Fruit fly (Drosophila melanogaster): ENCODE results near the gene CG5274.
A peak's percentile ranks its signal among the peaks of the same experiment; 100 is the strongest.

The CG5274 gene

DNA sequence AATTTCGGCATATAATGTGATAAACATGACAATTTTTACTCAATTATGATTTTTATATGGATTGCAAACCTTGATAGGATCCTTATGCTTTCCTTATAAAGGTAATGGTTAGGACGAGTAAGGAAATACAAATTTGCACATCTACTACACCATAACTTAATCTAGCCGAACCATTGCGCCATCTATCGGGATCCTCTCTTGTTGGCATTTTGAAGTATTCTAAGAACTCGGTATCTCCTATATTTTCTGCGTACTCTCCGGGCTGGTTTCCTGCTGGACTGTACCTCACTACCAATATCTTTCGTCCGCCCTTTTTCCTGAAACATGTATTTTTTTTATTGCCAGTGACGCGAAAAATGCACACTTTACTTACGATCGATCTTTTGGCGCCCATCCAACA, 37.2 kb upstream of the CG5274 start, which contains the start of gene atk:
atk (minus strand) TSS at position 186 of the 400 bp plus-strand sequence.
- TF ChIP-seq CG10348 (GFP tag; IDR thresholded peaks at IDR 0.05) (no peak), CG34367 (tag; optimal IDR thresholded peaks at IDR 0.05) (no peak), Snoo (tag; optimal IDR thresholded peaks at IDR 0.05) (no peak), EcR (GFP tag; optimal IDR thresholded peaks at IDR 0.05) (no peak), CG9948 (tag; optimal IDR thresholded peaks at IDR 0.05) (no peak), D1 (tag; optimal IDR thresholded peaks at IDR 0.05) (no peak), CG14655 (GFP tag; optimal IDR thresholded peaks at IDR 0.05) (no peak), CG32121 (GFP tag; IDR thresholded peaks at IDR 0.05) (no peak), Pif1A (GFP tag; optimal IDR thresholded peaks at IDR 0.05) (no peak), Ets98B (GFP tag; IDR thresholded peaks at IDR 0.05) (no peak), CG8301 (tag; optimal IDR thresholded peaks at IDR 0.05) (no peak), fd96Ca (GFP tag; IDR thresholded peaks at IDR 0.05) (no peak), CG13204 (GFP tag; optimal IDR thresholded peaks at IDR 0.05) (no peak), CG12605 (GFP tag; IDR thresholded peaks at IDR 0.05) (no peak), CG4496 (GFP tag; IDR thresholded peaks at IDR 0.05) (no peak), CG17806 (tag; optimal IDR thresholded peaks at IDR 0.05) (no peak), gl (tag; optimal IDR thresholded peaks at IDR 0.05) (no peak), rn (GFP tag; IDR thresholded peaks at IDR 0.05) (no peak), CG15710 (tag; optimal IDR thresholded peaks at IDR 0.05) (no peak), CG8159 (tag; optimal IDR thresholded peaks at IDR 0.05) (no peak)

DNA sequence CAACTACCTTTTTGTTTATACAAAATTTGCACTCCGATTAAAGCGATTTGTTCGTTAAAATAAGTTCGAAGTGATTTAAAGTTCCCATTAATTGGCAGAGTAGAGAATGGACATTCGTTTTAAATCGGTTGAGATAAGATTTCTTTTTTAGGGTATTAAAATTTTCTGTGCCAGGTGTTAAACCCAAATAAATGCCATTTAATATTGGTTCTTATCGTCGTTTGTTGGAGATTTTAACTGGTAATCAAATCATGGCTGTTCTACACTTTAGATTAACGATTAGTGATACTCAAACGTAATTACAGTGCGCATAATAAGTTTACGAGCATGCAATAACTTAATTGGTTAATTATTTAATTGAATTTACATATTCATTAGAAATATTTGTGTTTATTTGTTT, 34.9 kb upstream of the CG5274 start:
- no peak for TF ChIP-seq CG13204 (GFP tag; optimal IDR thresholded peaks at IDR 0.05)
- TF ChIP-seq Pif1B (GFP tag; optimal IDR thresholded peaks at IDR 0.05): no peak
- no peak for TF ChIP-seq Pif1A (GFP tag; optimal IDR thresholded peaks at IDR 0.05)
- no peak for TF ChIP-seq CG14655 (GFP tag; optimal IDR thresholded peaks at IDR 0.05)
- TF ChIP-seq CG8159 (tag; optimal IDR thresholded peaks at IDR 0.05): no peak
- no peak for TF ChIP-seq CG17806 (tag; optimal IDR thresholded peaks at IDR 0.05)
- no peak for TF ChIP-seq rn (GFP tag; IDR thresholded peaks at IDR 0.05)
- no peak for TF ChIP-seq CG9948 (tag; optimal IDR thresholded peaks at IDR 0.05)
- TF ChIP-seq CG15710 (tag; optimal IDR thresholded peaks at IDR 0.05): no peak

DNA sequence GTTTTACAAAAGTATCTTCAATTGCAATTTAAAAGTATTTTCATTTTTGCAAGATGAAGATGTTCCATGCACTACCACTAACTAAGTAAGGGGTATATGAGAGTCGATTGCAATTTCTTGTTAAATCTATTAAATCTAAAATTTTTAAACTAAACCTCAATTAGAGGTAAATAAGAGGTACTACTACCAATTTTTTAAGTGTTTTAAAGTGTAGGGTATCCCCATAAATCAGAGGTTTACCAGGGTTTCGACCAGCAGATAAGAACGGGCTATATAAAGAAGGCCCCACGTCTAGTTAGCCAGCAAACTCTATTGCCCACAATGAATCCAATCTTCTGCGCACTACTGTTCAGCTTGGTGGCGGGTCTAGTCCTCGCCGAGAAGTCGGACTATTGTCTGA, 32.9 kb upstream of the CG5274 start, which contains the start of gene mag:
mag (plus strand) TSS at position 301 of the 400 bp plus-strand sequence.
- no peak for TF ChIP-seq fd96Ca (GFP tag; IDR thresholded peaks at IDR 0.05)
- TF ChIP-seq CG12605 (GFP tag; IDR thresholded peaks at IDR 0.05): no peak
- TF ChIP-seq CG4496 (GFP tag; IDR thresholded peaks at IDR 0.05): no peak
- no peak for TF ChIP-seq Pif1B (GFP tag; optimal IDR thresholded peaks at IDR 0.05)
- no peak for TF ChIP-seq Snoo (tag; optimal IDR thresholded peaks at IDR 0.05)
- no peak for TF ChIP-seq CG14655 (GFP tag; optimal IDR thresholded peaks at IDR 0.05)
- no peak for TF ChIP-seq D1 (tag; optimal IDR thresholded peaks at IDR 0.05)
- no peak for TF ChIP-seq CG9948 (tag; optimal IDR thresholded peaks at IDR 0.05)
- no peak for TF ChIP-seq CG13204 (GFP tag; optimal IDR thresholded peaks at IDR 0.05)
- TF ChIP-seq CG8159 (tag; optimal IDR thresholded peaks at IDR 0.05): no peak
- TF ChIP-seq gl (tag; optimal IDR thresholded peaks at IDR 0.05): no peak
- TF ChIP-seq CG10348 (GFP tag; IDR thresholded peaks at IDR 0.05): no peak
- TF ChIP-seq CG34367 (tag; optimal IDR thresholded peaks at IDR 0.05): no peak
- TF ChIP-seq Ets98B (GFP tag; IDR thresholded peaks at IDR 0.05): no peak
- no peak for TF ChIP-seq rn (GFP tag; IDR thresholded peaks at IDR 0.05)
- TF ChIP-seq CG17806 (tag; optimal IDR thresholded peaks at IDR 0.05): no peak
- no peak for TF ChIP-seq Pif1A (GFP tag; optimal IDR thresholded peaks at IDR 0.05)
- TF ChIP-seq EcR (GFP tag; optimal IDR thresholded peaks at IDR 0.05): no peak
- TF ChIP-seq CG32121 (GFP tag; IDR thresholded peaks at IDR 0.05): no peak

DNA sequence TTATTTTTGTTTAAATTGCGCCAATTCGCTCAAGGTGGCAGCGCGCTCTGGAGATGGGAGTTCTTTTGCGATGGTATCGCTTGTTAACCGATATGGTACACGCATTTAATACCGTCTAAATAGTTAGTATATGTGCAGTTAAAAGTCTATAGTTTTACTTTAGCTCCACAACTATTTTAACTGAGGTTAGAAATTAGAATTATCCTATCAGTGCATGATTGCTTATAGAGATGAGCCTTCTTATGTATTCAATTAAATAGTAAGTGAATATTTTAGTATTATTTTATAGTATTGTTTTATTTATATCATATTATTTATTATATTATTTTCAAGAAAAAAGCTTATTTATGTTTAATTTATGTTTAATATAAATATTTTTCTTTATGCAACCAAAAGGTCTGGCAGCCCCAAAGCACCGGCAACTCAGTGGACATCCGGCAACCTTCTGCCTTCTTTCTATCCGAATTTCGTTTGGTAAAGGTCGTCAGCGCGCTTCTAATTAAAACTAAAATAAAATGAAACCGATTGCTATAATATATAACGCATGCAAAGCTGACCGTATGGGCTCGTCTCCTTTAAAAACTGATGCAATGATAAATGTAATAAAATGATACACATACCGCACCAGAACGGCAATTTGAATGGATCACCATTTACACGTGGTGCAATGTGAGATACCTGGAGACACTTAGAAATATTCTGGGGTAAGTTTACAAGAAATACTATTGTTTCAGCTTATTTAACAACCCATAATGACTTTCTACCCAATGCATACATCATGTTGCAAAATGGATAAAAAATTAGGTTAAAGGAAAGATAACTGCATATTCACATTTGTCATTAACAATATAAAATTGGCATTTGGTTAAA, 25.6 kb upstream of the CG5274 start, which contains the start of gene CG5199:
CG5199 (minus strand) TSS at position 52 of the 870 bp plus-strand sequence.
- TF ChIP-seq Snoo (tag; optimal IDR thresholded peaks at IDR 0.05) (peak; percentile 53), Pif1B (GFP tag; optimal IDR thresholded peaks at IDR 0.05) (peak; percentile 14), CG12605 (GFP tag; IDR thresholded peaks at IDR 0.05) (no peak), Ets98B (GFP tag; IDR thresholded peaks at IDR 0.05) (no peak), CG15710 (tag; optimal IDR thresholded peaks at IDR 0.05) (peak; percentile 59), CG4496 (GFP tag; IDR thresholded peaks at IDR 0.05) (0 out of 3 replicates have a peak, but pooled peaks have one; percentile 35), CG32121 (GFP tag; IDR thresholded peaks at IDR 0.05) (peak; percentile 29; the same call in 1 of the 2 replicates), CG8159 (tag; optimal IDR thresholded peaks at IDR 0.05) (peak; percentile 64), CG9948 (tag; optimal IDR thresholded peaks at IDR 0.05) (peak; percentile 43), CG14655 (GFP tag; optimal IDR thresholded peaks at IDR 0.05) (peak; percentile 47)

DNA sequence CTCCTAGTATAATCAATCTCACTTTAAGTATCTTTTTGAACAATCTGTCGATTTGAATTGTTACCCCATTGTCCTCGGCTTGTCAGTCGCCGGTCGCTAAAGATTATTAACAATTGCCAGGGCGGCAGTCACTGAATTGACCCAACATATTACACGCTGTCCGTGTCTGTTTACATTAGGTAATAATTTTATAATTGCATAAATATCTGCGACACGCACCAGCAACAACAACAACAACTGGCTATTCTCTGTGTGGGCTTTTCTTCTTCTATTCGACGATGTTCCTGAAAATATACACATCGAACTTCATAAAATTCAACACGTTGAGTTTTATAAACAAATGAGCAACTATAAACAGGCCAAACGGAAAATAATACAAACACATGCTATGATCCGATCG, 21.3 kb upstream of the CG5274 start:
- no peak for TF ChIP-seq D1 (tag; optimal IDR thresholded peaks at IDR 0.05)
- TF ChIP-seq CG17806 (tag; optimal IDR thresholded peaks at IDR 0.05): no peak
- TF ChIP-seq Pif1B (GFP tag; optimal IDR thresholded peaks at IDR 0.05): no peak
- no peak for TF ChIP-seq rn (GFP tag; IDR thresholded peaks at IDR 0.05)

DNA sequence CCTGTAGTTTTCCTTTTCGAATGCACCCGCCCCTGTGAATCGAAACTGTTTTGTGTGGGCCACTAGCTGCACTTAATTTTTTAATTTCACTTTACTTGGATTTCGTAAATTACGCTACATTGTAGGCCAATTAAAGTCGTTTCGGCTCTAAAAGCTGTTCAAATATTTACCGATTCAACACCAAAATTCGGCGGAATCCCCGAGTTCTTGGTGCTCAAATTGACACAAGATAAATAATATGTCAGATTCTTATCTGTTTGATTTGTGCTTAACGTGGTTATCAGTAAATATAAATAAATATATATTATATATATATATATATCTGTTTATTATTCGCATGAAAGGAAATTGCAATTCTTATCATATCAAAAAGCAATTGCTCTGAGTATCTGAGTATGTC, 20.5 kb upstream of the CG5274 start:
- TF ChIP-seq Pif1A (GFP tag; optimal IDR thresholded peaks at IDR 0.05) (no peak), CG13204 (GFP tag; optimal IDR thresholded peaks at IDR 0.05) (no peak), CG8159 (tag; optimal IDR thresholded peaks at IDR 0.05) (peak; percentile 12), CG12605 (GFP tag; IDR thresholded peaks at IDR 0.05) (no peak), CG15710 (tag; optimal IDR thresholded peaks at IDR 0.05) (no peak), Pif1B (GFP tag; optimal IDR thresholded peaks at IDR 0.05) (peak; percentile 36), fd96Ca (GFP tag; IDR thresholded peaks at IDR 0.05) (no peak), CG4496 (GFP tag; IDR thresholded peaks at IDR 0.05) (no peak), CG8301 (tag; optimal IDR thresholded peaks at IDR 0.05) (no peak), Snoo (tag; optimal IDR thresholded peaks at IDR 0.05) (peak; percentile 54), CG9948 (tag; optimal IDR thresholded peaks at IDR 0.05) (no peak), EcR (GFP tag; optimal IDR thresholded peaks at IDR 0.05) (no peak), CG34367 (tag; optimal IDR thresholded peaks at IDR 0.05) (no peak)

Data from whole organism, pupa.